Worm (Caenorhabditis elegans) whole organism, early embryonic: ENCODE measurements around the gene C27F2.7.

Experiments
- B0310.2 ChIP-seq: sonication (generic microtip); optimal IDR thresholded peaks from 2 replicates; lab custom pipeline; 2016; ENCODE audit warnings: mild to moderate bottlenecking, missing genetic modification characterization, missing compliant biosample characterization
- ama-1 ChIP-seq: fragments of 150-350 bp; optimal IDR thresholded peaks from 2 replicates; lab custom pipeline; 2014
- ets-7 ChIP-seq: sonication (generic microtip); optimal IDR thresholded peaks from 2 replicates; lab custom pipeline; 2016; ENCODE audit warnings: missing genotype, missing genetic modification characterization, missing compliant biosample characterization
- hmg-4 ChIP-seq: fragments of 200-800 bp; sonication (Bioruptor generic); optimal IDR thresholded peaks from 2 replicates; lab custom pipeline; 2018; ENCODE audit warnings: mild to moderate bottlenecking, missing genetic modification characterization, missing compliant biosample characterization
- pes-1 ChIP-seq: fragments of 200-800 bp; sonication (Bioruptor generic); IDR thresholded peaks from 2 replicates; pipeline ENCODE4 v1.3.6; 2022; ENCODE audit warnings: missing genetic modification reagents, missing genetic modification characterization, missing compliant biosample characterization
- sea-1 ChIP-seq: fragments of 200-800 bp; sonication (Bioruptor generic); conservative IDR thresholded peaks from 2 replicates; pipeline ENCODE4 v1.3.6; 2022; ENCODE audit warnings: missing genetic modification characterization, missing compliant biosample characterization
- tbx-11 ChIP-seq: fragments of 200-800 bp; sonication (Bioruptor generic); IDR thresholded peaks from 2 replicates; pipeline ENCODE4 v1.3.6; 2022; ENCODE audit warnings: missing genetic modification characterization, missing compliant biosample characterization
- tra-4 ChIP-seq: sonication (generic microtip); optimal IDR thresholded peaks from 2 replicates; lab custom pipeline; 2017; ENCODE audit warnings: missing genetic modification characterization, missing compliant biosample characterization

ce11 chrIII:5010723-5011122, 26.4 kb upstream of the C27F2.7 start:
- TF ChIP-seq ama-1 (lab: Kevin White, UChicago) (no peak), B0310.2 (no peak), tra-4 (tag; lab: Kevin White, UChicago) (no peak), ets-7 (tag; lab: Kevin White, UChicago) (no peak), pes-1 (no peak), sea-1 (GFP tag; lab: Robert Waterston, UW) (no peak), hmg-4 (GFP tag; lab: Kevin White, UChicago) (no peak), tbx-11 (GFP tag; lab: Robert Waterston, UW) (no peak)
